Worm (Caenorhabditis elegans): ENCODE measurements around the gene D1053.3.

DNA sequence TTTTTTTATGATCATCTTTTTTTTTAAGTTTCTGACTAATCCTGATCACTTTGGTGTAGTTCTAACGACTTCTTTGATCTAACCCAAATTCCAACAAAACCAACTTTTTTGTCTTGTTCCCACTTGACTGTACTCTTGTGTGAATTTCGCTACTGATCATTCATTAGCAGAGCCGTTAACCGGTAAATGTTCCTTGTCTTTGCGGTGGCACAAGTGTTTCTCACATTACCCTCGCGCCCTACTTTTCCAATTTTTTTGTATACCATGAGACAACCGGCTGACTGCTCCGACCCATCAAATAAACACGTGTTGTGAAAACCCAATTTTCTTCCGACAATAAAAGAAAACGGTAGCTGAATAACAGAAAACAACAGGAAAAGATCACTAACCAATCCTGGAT lies 4.2 kb downstream of the D1053.3 start:
- TF ChIP-seq him-1 (tag; optimal IDR thresholded peaks at IDR 0.05) = no peak
- TF ChIP-seq W03F9.2 (tag; optimal IDR thresholded peaks at IDR 0.05) = no peak
